Fruit fly (Drosophila melanogaster) whole organism, prepupa: ENCODE measurements around the gene Sik2.

ENCODE experiments used
- Blimp-1 ChIP-seq: fragments of 200-800 bp; sonication (Bioruptor generic); optimal IDR thresholded peaks from 3 replicates; lab custom pipeline; 2017; ENCODE audit warnings: missing biosample characterization, missing genetic modification characterization, mild to moderate bottlenecking, moderate library complexity, missing genetic modification reagents
- CG10631 ChIP-seq: fragments of 200-800 bp; sonication (Bioruptor generic); optimal IDR thresholded peaks from 2 replicates; lab custom pipeline; 2016; ENCODE audit warnings: missing biosample characterization, missing genetic modification characterization
- CG10669 ChIP-seq: fragments of 200-800 bp; sonication (Bioruptor generic); optimal IDR thresholded peaks from 3 replicates; lab custom pipeline; 2018; ENCODE audit warnings: missing biosample characterization, mild to moderate bottlenecking, missing genetic modification characterization, moderate library complexity
- CG11294 ChIP-seq: fragments of 200-800 bp; sonication (Bioruptor generic); IDR thresholded peaks from 2 replicates; pipeline ENCODE4 v1.3.6; 2022; ENCODE audit warnings: missing biosample characterization, missing genetic modification characterization
- CG11762 ChIP-seq: fragments of 200-800 bp; sonication (Bioruptor generic); optimal IDR thresholded peaks from 3 replicates; lab custom pipeline; 2016; ENCODE audit warnings: missing biosample characterization, missing genetic modification characterization; ENCODE audit not compliant: insufficient read depth
- CG11902 ChIP-seq: fragments of 200-800 bp; sonication (Bioruptor generic); optimal IDR thresholded peaks from 3 replicates; lab custom pipeline; 2016; ENCODE audit warnings: missing biosample characterization, missing genetic modification characterization
- CG1621 ChIP-seq: fragments of 200-800 bp; sonication (Bioruptor generic); optimal IDR thresholded peaks from 3 replicates; lab custom pipeline; 2018; ENCODE audit warnings: missing biosample characterization, mild to moderate bottlenecking, missing genetic modification characterization
- CG16779 ChIP-seq: fragments of 200-800 bp; sonication (Bioruptor generic); optimal IDR thresholded peaks from 3 replicates; lab custom pipeline; 2017; ENCODE audit warnings: missing biosample characterization, mild to moderate bottlenecking, missing genetic modification characterization
- CG3032 ChIP-seq: fragments of 200-800 bp; optimal IDR thresholded peaks from 2 replicates; lab custom pipeline; 2019; ENCODE audit warnings: missing biosample characterization, mild to moderate bottlenecking, missing genetic modification characterization, moderate library complexity
- CG31627 ChIP-seq: fragments of 200-800 bp; sonication (Bioruptor generic); optimal IDR thresholded peaks from 3 replicates; lab custom pipeline; 2016; ENCODE audit warnings: missing biosample characterization, missing genetic modification characterization
- CG34406 ChIP-seq: fragments of 200-800 bp; sonication (Bioruptor generic); optimal IDR thresholded peaks from 3 replicates; lab custom pipeline; 2016; ENCODE audit warnings: missing biosample characterization, missing genetic modification characterization
- CG3919 ChIP-seq: fragments of 200-800 bp; sonication (Bioruptor generic); optimal IDR thresholded peaks from 3 replicates; lab custom pipeline; 2016; ENCODE audit warnings: missing biosample characterization, missing genetic modification characterization
- CG4318 ChIP-seq: fragments of 200-800 bp; sonication (Bioruptor generic); optimal IDR thresholded peaks from 3 replicates; lab custom pipeline; 2017; ENCODE audit warnings: missing biosample characterization, mild to moderate bottlenecking, missing genetic modification characterization
- CG6792 ChIP-seq: fragments of 200-800 bp; sonication (Bioruptor generic); optimal IDR thresholded peaks from 3 replicates; lab custom pipeline; 2016; ENCODE audit warnings: missing biosample characterization, missing genetic modification characterization
- CG6808 ChIP-seq: fragments of 200-800 bp; sonication (Bioruptor generic); optimal IDR thresholded peaks from 3 replicates; lab custom pipeline; 2017; ENCODE audit warnings: missing biosample characterization, missing genetic modification characterization, mild to moderate bottlenecking, moderate library complexity, missing genetic modification reagents
- CG6854 ChIP-seq: fragments of 200-800 bp; sonication (Bioruptor generic); optimal IDR thresholded peaks from 2 replicates; lab custom pipeline; 2017; ENCODE audit warnings: missing biosample characterization, mild to moderate bottlenecking, missing genetic modification characterization
- CG8119 ChIP-seq: fragments of 200-800 bp; sonication (Bioruptor generic); IDR thresholded peaks from 3 replicates; pipeline ENCODE4 v1.3.6; 2022; ENCODE audit warnings: missing biosample characterization, missing genetic modification characterization
- CG8319 ChIP-seq: fragments of 200-800 bp; sonication (Bioruptor generic); optimal IDR thresholded peaks from 3 replicates; lab custom pipeline; 2016; ENCODE audit warnings: missing biosample characterization, missing genetic modification characterization
- CG9139 ChIP-seq: fragments of 200-800 bp; sonication (Bioruptor generic); optimal IDR thresholded peaks from 3 replicates; lab custom pipeline; 2017; ENCODE audit warnings: missing biosample characterization, mild to moderate bottlenecking, missing genetic modification characterization
- Eip78C ChIP-seq: fragments of 200-800 bp; sonication (Bioruptor generic); peaks from one replicate; lab custom pipeline; 2016; ENCODE audit warnings: missing biosample characterization, missing genetic modification characterization
- Eip93F ChIP-seq: fragments of 200-800 bp; sonication (Bioruptor generic); optimal IDR thresholded peaks from 2 replicates; lab custom pipeline; 2016; ENCODE audit warnings: missing biosample characterization, mild to moderate bottlenecking, missing genetic modification characterization
- Ets21C ChIP-seq: fragments of 200-800 bp; sonication (Bioruptor generic); optimal IDR thresholded peaks from 3 replicates; lab custom pipeline; 2016; ENCODE audit warnings: missing biosample characterization, missing genetic modification characterization
- Ets96B ChIP-seq: fragments of 200-800 bp; optimal IDR thresholded peaks from 2 replicates; lab custom pipeline; 2019; ENCODE audit warnings: missing biosample characterization, mild to moderate bottlenecking, missing genetic modification characterization, moderate library complexity
- Hr38 ChIP-seq: sonication (Bioruptor generic); optimal IDR thresholded peaks from 2 replicates; lab custom pipeline; 2016; ENCODE audit warnings: missing biosample characterization, missing genetic modification characterization
- Hr4 ChIP-seq: fragments of 200-800 bp; sonication (Bioruptor generic); optimal IDR thresholded peaks from 3 replicates; lab custom pipeline; 2016; ENCODE audit warnings: missing biosample characterization, missing genetic modification characterization
- Lpt ChIP-seq: fragments of 200-800 bp; sonication (Bioruptor generic); optimal IDR thresholded peaks from 3 replicates; lab custom pipeline; 2016; ENCODE audit warnings: missing biosample characterization, missing genetic modification characterization
- Met ChIP-seq: fragments of 200-800 bp; sonication (Bioruptor generic); optimal IDR thresholded peaks from 3 replicates; lab custom pipeline; 2016; ENCODE audit warnings: missing biosample characterization, missing genetic modification characterization
- OdsH ChIP-seq: fragments of 200-800 bp; sonication (Bioruptor generic); optimal IDR thresholded peaks from 3 replicates; lab custom pipeline; 2016; ENCODE audit warnings: missing biosample characterization, missing genetic modification characterization
- Smox ChIP-seq: fragments of 200-800 bp; sonication (Bioruptor generic); optimal IDR thresholded peaks from 3 replicates; lab custom pipeline; 2016; ENCODE audit warnings: missing biosample characterization, missing genetic modification characterization
- Sox14 ChIP-seq: fragments of 200-800 bp; sonication (Bioruptor generic); optimal IDR thresholded peaks from 3 replicates; lab custom pipeline; 2016; ENCODE audit warnings: missing biosample characterization, missing genetic modification characterization
- Sox15 ChIP-seq: fragments of 200-800 bp; sonication (Bioruptor generic); optimal IDR thresholded peaks from 3 replicates; lab custom pipeline; 2016; ENCODE audit warnings: missing biosample characterization, missing genetic modification characterization
- achi ChIP-seq: fragments of 200-800 bp; sonication (Bioruptor generic); optimal IDR thresholded peaks from 3 replicates; lab custom pipeline; 2016; ENCODE audit warnings: missing biosample characterization, missing genetic modification characterization
- acj6 ChIP-seq: fragments of 200-800 bp; sonication (Bioruptor generic); optimal IDR thresholded peaks from 3 replicates; lab custom pipeline; 2016; ENCODE audit warnings: missing biosample characterization, missing genetic modification characterization
- dac ChIP-seq: fragments of 200-800 bp; sonication (Bioruptor generic); optimal IDR thresholded peaks from 2 replicates; lab custom pipeline; 2017; ENCODE audit warnings: missing biosample characterization, mild to moderate bottlenecking, missing genetic modification characterization
- dsx ChIP-seq: fragments of 200-800 bp; optimal IDR thresholded peaks from 3 replicates; lab custom pipeline; 2019; ENCODE audit warnings: missing biosample characterization, mild to moderate bottlenecking, missing genetic modification characterization, moderate library complexity; ENCODE audit not compliant: poor library complexity, severe bottlenecking
- eg ChIP-seq: fragments of 200-800 bp; sonication (Bioruptor generic); IDR thresholded peaks from 3 replicates; pipeline ENCODE4 v1.3.6; 2022; ENCODE audit warnings: missing biosample characterization, missing genetic modification characterization
- esn ChIP-seq: fragments of 200-800 bp; sonication (Bioruptor generic); optimal IDR thresholded peaks from 2 replicates; lab custom pipeline; 2016; ENCODE audit warnings: missing biosample characterization, mild to moderate bottlenecking, missing genetic modification characterization, moderate library complexity
- fd85E ChIP-seq: fragments of 200-800 bp; sonication (Bioruptor generic); optimal IDR thresholded peaks from 3 replicates; lab custom pipeline; 2016; ENCODE audit warnings: missing biosample characterization, missing genetic modification characterization
- fkh ChIP-seq: fragments of 200-800 bp; sonication (Bioruptor generic); optimal IDR thresholded peaks from 3 replicates; lab custom pipeline; 2017; ENCODE audit warnings: missing biosample characterization, mild to moderate bottlenecking, missing genetic modification characterization, moderate library complexity
- lz ChIP-seq: fragments of 200-800 bp; sonication (Bioruptor generic); optimal IDR thresholded peaks from 3 replicates; lab custom pipeline; 2016; ENCODE audit warnings: missing biosample characterization, missing genetic modification characterization
- pdm3 ChIP-seq: fragments of 200-800 bp; sonication (Bioruptor generic); optimal IDR thresholded peaks from 3 replicates; lab custom pipeline; 2016; ENCODE audit warnings: missing biosample characterization, missing genetic modification characterization
- salr ChIP-seq, 2 experiments: fragments of 200-800 bp; sonication (Bioruptor generic); optimal IDR thresholded peaks; 3 replicates each; lab custom pipeline; 2016 to 2018; ENCODE audit warnings: missing biosample characterization in 2 of 2, missing genetic modification characterization in 2 of 2, mild to moderate bottlenecking in 1 of 2
- spab ChIP-seq: fragments of 200-800 bp; sonication (Bioruptor generic); optimal IDR thresholded peaks from 2 replicates; lab custom pipeline; 2017; ENCODE audit warnings: missing biosample characterization, mild to moderate bottlenecking, missing genetic modification characterization, missing genetic modification reagents
- ss ChIP-seq, 2 experiments: fragments of 200-800 bp; sonication (Bioruptor generic); optimal IDR thresholded peaks; 2 replicates in 1 of 2; 3 replicates in 1 of 2; lab custom pipeline; 2017 to 2018; ENCODE audit warnings: mild to moderate bottlenecking in 2 of 2, missing biosample characterization in 2 of 2, missing genetic modification characterization in 2 of 2, moderate library complexity in 1 of 2
- svp ChIP-seq: fragments of 200-800 bp; sonication (Bioruptor generic); peaks from one replicate; lab custom pipeline; 2016; ENCODE audit warnings: missing biosample characterization, missing genetic modification characterization

The Sik2 gene

DNA sequence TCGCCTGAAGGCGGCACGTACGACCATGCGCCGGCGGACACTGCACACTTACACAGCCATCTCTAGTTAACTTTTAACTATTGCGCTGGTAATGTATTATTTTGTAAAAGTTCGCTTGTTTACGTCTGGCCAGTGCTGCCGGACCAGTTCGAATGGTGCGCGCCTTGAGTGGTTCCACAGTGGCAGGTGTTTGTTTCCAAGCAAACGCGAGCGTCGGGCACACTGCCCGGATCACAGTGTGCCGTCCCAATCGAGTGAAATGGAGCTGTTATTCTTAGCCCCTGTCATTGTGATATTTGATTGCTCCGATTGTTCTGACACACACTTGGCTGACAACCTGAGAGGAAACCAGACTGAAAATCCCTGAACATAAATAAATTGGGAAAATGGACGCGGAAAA is 11.6 kb upstream of the Sik2 start, which contains the start of gene CG4199:
CG4199 (minus strand) TSS at position 159 of the 400 bp plus-strand sequence.
- TF ChIP-seq Smox = no peak
- peak; percentile 32 for TF ChIP-seq achi (GFP tag; lab: Kevin White, UChicago)
- no peak for TF ChIP-seq CG6854
- peak; percentile 41 for TF ChIP-seq Eip78C (GFP tag; lab: Kevin White, UChicago)
- TF ChIP-seq fd85E = no peak
- TF ChIP-seq svp (GFP tag; lab: Kevin White, UChicago) = no peak
- no peak for TF ChIP-seq CG8319 (GFP tag; lab: Kevin White, UChicago)
- no peak for TF ChIP-seq CG11762 (GFP tag; lab: Kevin White, UChicago)
- peak; percentile 19 for TF ChIP-seq CG1621 (tag; lab: Kevin White, UChicago)
- no peak for TF ChIP-seq Ets21C (GFP tag; lab: Kevin White, UChicago)
- peak; percentile 6 for TF ChIP-seq esn
- TF ChIP-seq lz (GFP tag; lab: Kevin White, UChicago) = no peak
- no peak for TF ChIP-seq CG16779 (tag; lab: Kevin White, UChicago)
- peak; percentile 14 for TF ChIP-seq Sox14 (GFP tag; lab: Kevin White, UChicago)
- TF ChIP-seq CG8119 (GFP tag; lab: Robert Waterston, UW) = no peak
- no peak for TF ChIP-seq Hr4
- peak; percentile 57 for TF ChIP-seq fkh (GFP tag; lab: Kevin White, UChicago)
- TF ChIP-seq CG31627 = no peak
- TF ChIP-seq CG9139 = no peak
- TF ChIP-seq CG10669 (GFP tag; lab: Kevin White, UChicago) = no peak
- TF ChIP-seq dsx (GFP tag; lab: Kevin White, UChicago) = no peak

DNA sequence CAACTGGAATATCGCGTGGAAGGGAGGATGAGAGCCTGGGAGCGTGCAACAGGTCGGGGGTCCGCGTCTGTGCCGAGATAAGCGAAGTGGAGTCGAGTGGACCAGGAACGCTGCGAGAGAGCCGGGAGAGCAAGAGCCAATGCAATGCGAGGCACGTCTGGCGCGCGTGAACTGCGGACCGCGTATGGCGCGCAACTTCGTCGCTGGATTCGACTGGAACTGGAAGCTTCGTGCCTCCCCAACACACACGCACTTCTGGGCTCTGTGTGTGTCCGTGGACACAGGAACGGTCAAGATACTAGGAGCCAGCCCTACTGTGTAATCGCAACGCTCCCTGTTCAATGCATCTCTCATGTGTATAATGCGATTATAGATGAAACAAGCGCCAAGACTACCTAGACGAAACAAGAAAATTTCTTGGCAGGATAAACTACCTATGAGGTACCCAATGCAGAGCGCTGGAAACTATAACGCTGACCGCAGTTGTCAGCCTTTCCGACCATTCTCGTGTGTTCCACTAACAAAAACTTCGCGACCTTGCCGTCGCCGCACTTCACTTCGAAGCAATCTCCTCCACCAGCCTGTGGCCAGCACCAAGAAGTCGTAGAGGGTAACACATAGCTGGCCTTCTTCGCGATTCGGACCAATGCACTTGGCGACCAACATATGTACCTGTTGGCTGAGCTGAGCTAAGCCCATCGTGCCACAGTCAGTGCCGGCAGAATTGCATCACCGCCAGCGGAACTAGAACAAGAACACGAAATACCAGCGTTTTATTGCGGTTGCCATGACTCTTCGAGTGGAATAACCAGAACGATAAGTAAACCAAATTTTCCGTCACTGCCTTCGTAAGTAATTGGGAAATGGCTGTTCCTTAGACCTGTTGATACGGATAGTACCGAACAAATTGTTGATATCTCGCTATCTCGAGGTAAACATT is 10.4 kb upstream of the Sik2 start, which contains the start of gene Rtca:
Rtca (plus strand) TSS at position 536 of the 940 bp plus-strand sequence.
- peak; percentile 86 for TF ChIP-seq CG10669 (GFP tag; lab: Kevin White, UChicago)
- TF ChIP-seq CG8319 (GFP tag; lab: Kevin White, UChicago) = peak; percentile 83
- TF ChIP-seq Eip93F (GFP tag; lab: Kevin White, UChicago) = no peak
- TF ChIP-seq CG16779 (tag; lab: Kevin White, UChicago) = peak; percentile 75
- peak; percentile 76 to 81 for TF ChIP-seq salr (GFP tag; optimal IDR thresholded peaks at IDR 0.05; lab: Kevin White, UChicago)
- TF ChIP-seq CG11902 (GFP tag; lab: Kevin White, UChicago) = peak; percentile 84
- peak; percentile 87 for TF ChIP-seq CG10631 (GFP tag; lab: Kevin White, UChicago)
- TF ChIP-seq fkh (GFP tag; lab: Kevin White, UChicago) = peak; percentile 15
- TF ChIP-seq Smox = peak; percentile 86
- peak; percentile 82 for TF ChIP-seq CG9139
- peak; percentile 89 for TF ChIP-seq fd85E
- TF ChIP-seq OdsH (GFP tag; lab: Kevin White, UChicago) = peak; percentile 88
- peak; percentile 89 for TF ChIP-seq CG6808 (GFP tag; lab: Kevin White, UChicago)
- peak; percentile 84 for TF ChIP-seq spab
- peak; percentile 86 for TF ChIP-seq CG11762 (GFP tag; lab: Kevin White, UChicago)
- peak; percentile 92 for TF ChIP-seq esn
- TF ChIP-seq pdm3 (GFP tag; lab: Kevin White, UChicago) = peak; percentile 90
- peak; percentile 85 to 88 for TF ChIP-seq ss (GFP tag; optimal IDR thresholded peaks at IDR 0.05; lab: Kevin White, UChicago)
- peak; percentile 84 for TF ChIP-seq Lpt (GFP tag; lab: Kevin White, UChicago)
- peak; percentile 89 for TF ChIP-seq lz (GFP tag; lab: Kevin White, UChicago)
- peak; percentile 75 for TF ChIP-seq CG11294 (GFP tag; lab: Robert Waterston, UW)
- TF ChIP-seq CG3032 (tag; lab: Kevin White, UChicago) = peak; percentile 86
- peak; percentile 65 for TF ChIP-seq Blimp-1 (GFP tag; lab: Kevin White, UChicago)
- TF ChIP-seq eg = peak; percentile 90
- TF ChIP-seq CG31627 = peak; percentile 90
- peak; percentile 93 for TF ChIP-seq Met (GFP tag; lab: Kevin White, UChicago)
- peak; percentile 80 for TF ChIP-seq CG34406 (GFP tag; lab: Kevin White, UChicago)
- peak; percentile 88 for TF ChIP-seq CG3919 (GFP tag; lab: Kevin White, UChicago)
- TF ChIP-seq Ets96B (tag; lab: Kevin White, UChicago) = peak; percentile 87
- peak; percentile 80 for TF ChIP-seq Ets21C (GFP tag; lab: Kevin White, UChicago)
- no peak for TF ChIP-seq Hr38 (GFP tag; lab: Kevin White, UChicago)
- TF ChIP-seq dac (GFP tag; lab: Kevin White, UChicago) = peak; percentile 76
- TF ChIP-seq Sox15 = peak; percentile 79
- no peak for TF ChIP-seq CG4318 (GFP tag; lab: Kevin White, UChicago)
- TF ChIP-seq CG6792 (GFP tag; lab: Kevin White, UChicago) = peak; percentile 91
- TF ChIP-seq acj6 = peak; percentile 87
- peak; percentile 91 for TF ChIP-seq Sox14 (GFP tag; lab: Kevin White, UChicago)
